Fruit fly (Drosophila melanogaster) whole organism, embryonic: ENCODE results near the gene Zpr1.

Experiments used
- ATbp ChIP-seq: fragments of 200-800 bp; sonication (Bioruptor generic); optimal IDR thresholded peaks from 2 replicates; lab custom pipeline; 2017; ENCODE audit warnings: missing biosample characterization, mild to moderate bottlenecking, missing genetic modification characterization, missing genetic modification reagents
- BtbVII ChIP-seq: fragments of 200-800 bp; sonication (Bioruptor generic); optimal IDR thresholded peaks from 3 replicates; lab custom pipeline; 2017; ENCODE audit warnings: missing biosample characterization, mild to moderate bottlenecking, missing genetic modification characterization
- CG11247 ChIP-seq: fragments of 200-800 bp; sonication (Bioruptor generic); IDR thresholded peaks from 2 replicates; pipeline ENCODE4 v1.3.6; 2022; ENCODE audit warnings: missing biosample characterization, missing genetic modification characterization
- CG11695 ChIP-seq: fragments of 200-800 bp; sonication (Bioruptor generic); IDR thresholded peaks from 3 replicates; pipeline ENCODE4 v1.3.6; 2022; ENCODE audit warnings: missing biosample characterization, missing genetic modification characterization
- CG15696 ChIP-seq: fragments of 200-800 bp; sonication (Bioruptor generic); optimal IDR thresholded peaks from 2 replicates; lab custom pipeline; 2019; ENCODE audit warnings: missing biosample characterization, mild to moderate bottlenecking, missing genetic modification characterization, moderate library complexity
- CG18476 ChIP-seq: fragments of 200-800 bp; sonication (Bioruptor generic); optimal IDR thresholded peaks from 2 replicates; lab custom pipeline; 2016; ENCODE audit warnings: missing biosample characterization, mild to moderate bottlenecking, missing genetic modification characterization
- CG2116 ChIP-seq: fragments of 200-800 bp; sonication (Bioruptor generic); optimal IDR thresholded peaks from 3 replicates; lab custom pipeline; 2018; ENCODE audit warnings: missing biosample characterization, mild to moderate bottlenecking, missing genetic modification characterization
- CG30431 ChIP-seq: fragments of 200-800 bp; sonication (Bioruptor generic); optimal IDR thresholded peaks from 2 replicates; lab custom pipeline; 2017; ENCODE audit warnings: missing biosample characterization, missing genetic modification characterization
- CG32772 ChIP-seq: fragments of 200-800 bp; sonication (Bioruptor generic); IDR thresholded peaks from 2 replicates; pipeline ENCODE4 v1.3.6; 2022; ENCODE audit warnings: missing biosample characterization, missing genetic modification characterization
- CG34224 ChIP-seq: fragments of 200-800 bp; sonication (Bioruptor generic); IDR thresholded peaks from 3 replicates; pipeline ENCODE4 v1.3.6; 2022; ENCODE audit warnings: missing biosample characterization, missing genetic modification characterization; ENCODE audit not compliant: partially characterized antibody
- CG34422 ChIP-seq: fragments of 200-800 bp; sonication (Bioruptor generic); IDR thresholded peaks from 3 replicates; pipeline ENCODE4 v1.3.6; 2022; ENCODE audit warnings: missing biosample characterization, missing genetic modification characterization
- CG4854 ChIP-seq: fragments of 200-800 bp; sonication (Bioruptor generic); optimal IDR thresholded peaks from 2 replicates; lab custom pipeline; 2016; ENCODE audit warnings: missing biosample characterization, missing genetic modification characterization, inconsistent platforms
- CG6854 ChIP-seq: fragments of 200-800 bp; sonication (Bioruptor generic); optimal IDR thresholded peaks from 3 replicates; lab custom pipeline; 2017; ENCODE audit warnings: missing biosample characterization, mild to moderate bottlenecking, missing genetic modification characterization
- CG7556 ChIP-seq: fragments of 200-800 bp; sonication (Bioruptor generic); optimal IDR thresholded peaks from 2 replicates; lab custom pipeline; 2017; ENCODE audit warnings: missing biosample characterization, mild to moderate bottlenecking, missing genetic modification characterization
- CG7928 ChIP-seq: fragments of 200-800 bp; sonication (Bioruptor generic); optimal IDR thresholded peaks from 2 replicates; lab custom pipeline; 2017; ENCODE audit warnings: missing biosample characterization, mild to moderate bottlenecking, missing genetic modification characterization
- CG8924 ChIP-seq: fragments of 200-800 bp; optimal IDR thresholded peaks from 3 replicates; lab custom pipeline; 2019; ENCODE audit warnings: missing biosample characterization, mild to moderate bottlenecking, missing genetic modification characterization, moderate library complexity
- D19A ChIP-seq: fragments of 200-800 bp; optimal IDR thresholded peaks from 3 replicates; lab custom pipeline; 2019; ENCODE audit warnings: missing biosample characterization, mild to moderate bottlenecking, missing genetic modification characterization, moderate library complexity
- Doc2 ChIP-seq: fragments of 200-800 bp; sonication (Bioruptor generic); IDR thresholded peaks from 2 replicates; pipeline ENCODE4 v1.3.6; 2022; ENCODE audit warnings: missing biosample characterization, missing genetic modification characterization
- Ets65A ChIP-seq: fragments of 200-800 bp; sonication (Bioruptor generic); peaks from one replicate; lab custom pipeline; 2016; ENCODE audit warnings: missing biosample characterization, missing genetic modification characterization
- Ets97D ChIP-seq: fragments of 200-800 bp; sonication (Bioruptor generic); optimal IDR thresholded peaks from 3 replicates; lab custom pipeline; 2016; ENCODE audit warnings: missing biosample characterization, missing genetic modification characterization
- Fer1 ChIP-seq: fragments of 200-800 bp; sonication (Bioruptor generic); optimal IDR thresholded peaks from 2 replicates; lab custom pipeline; 2017; ENCODE audit warnings: missing biosample characterization, mild to moderate bottlenecking, missing genetic modification characterization
- H15 ChIP-seq: fragments of 200-800 bp; sonication (Bioruptor generic); IDR thresholded peaks from 3 replicates; pipeline ENCODE4 v1.3.6; 2022; ENCODE audit warnings: missing biosample characterization, missing genetic modification characterization
- Hand ChIP-seq: fragments of 200-800 bp; sonication (Bioruptor generic); optimal IDR thresholded peaks from 2 replicates; lab custom pipeline; 2017; ENCODE audit warnings: mild to moderate bottlenecking, missing biosample characterization, missing genetic modification reagents, missing genetic modification characterization
- MESR4 ChIP-seq: fragments of 200-800 bp; sonication (Bioruptor generic); optimal IDR thresholded peaks from 2 replicates; lab custom pipeline; 2018; ENCODE audit warnings: missing biosample characterization, mild to moderate bottlenecking, missing genetic modification characterization, moderate library complexity
- Med ChIP-seq: fragments of 200-800 bp; sonication (Bioruptor generic); peaks from one replicate; lab custom pipeline; 2016; ENCODE audit warnings: missing biosample characterization, missing genetic modification characterization, mild to moderate bottlenecking, inconsistent platforms, moderate library complexity
- NC2α ChIP-seq: fragments of 200-800 bp; sonication (Bioruptor generic); optimal IDR thresholded peaks from 2 replicates; lab custom pipeline; 2016; ENCODE audit warnings: missing biosample characterization, missing genetic modification characterization
- Nf-YC ChIP-seq: fragments of 200-800 bp; optimal IDR thresholded peaks from 3 replicates; lab custom pipeline; 2019; ENCODE audit warnings: missing biosample characterization, mild to moderate bottlenecking, missing genetic modification characterization, moderate library complexity
- Pdp1 ChIP-seq, 2 experiments: fragments of 200-800 bp; sonication (Bioruptor generic); optimal IDR thresholded peaks; 3 replicates each; lab custom pipeline; 2016; ENCODE audit warnings: missing biosample characterization in 2 of 2, missing genetic modification characterization in 2 of 2, mild to moderate bottlenecking in 1 of 2, moderate library complexity in 1 of 2
- Side ChIP-seq: fragments of 200-800 bp; sonication (Bioruptor generic); optimal IDR thresholded peaks from 2 replicates; lab custom pipeline; 2016; ENCODE audit warnings: missing biosample characterization, missing genetic modification characterization
- Six4 ChIP-seq: fragments of 200-800 bp; sonication (Bioruptor generic); optimal IDR thresholded peaks from 2 replicates; lab custom pipeline; 2016; ENCODE audit warnings: missing biosample characterization, missing genetic modification characterization
- Ssrp ChIP-seq: fragments of 200-800 bp; sonication (Bioruptor generic); optimal IDR thresholded peaks from 2 replicates; lab custom pipeline; 2018; ENCODE audit warnings: missing biosample characterization, mild to moderate bottlenecking, missing genetic modification characterization, moderate library complexity
- Usf ChIP-seq: fragments of 200-800 bp; sonication (Bioruptor generic); optimal IDR thresholded peaks from 2 replicates; lab custom pipeline; 2017; ENCODE audit warnings: missing genotype, missing biosample characterization, missing genetic modification characterization
- Xbp1 ChIP-seq: fragments of 200-800 bp; sonication (Bioruptor generic); optimal IDR thresholded peaks from 3 replicates; lab custom pipeline; 2016; ENCODE audit warnings: missing biosample characterization, mild to moderate bottlenecking, missing genetic modification characterization
- cwo ChIP-seq: fragments of 200-800 bp; sonication (Bioruptor generic); optimal IDR thresholded peaks from 3 replicates; lab custom pipeline; 2017; ENCODE audit warnings: missing biosample characterization, missing genetic modification characterization, mild to moderate bottlenecking, moderate library complexity, missing genetic modification reagents
- dysf ChIP-seq: fragments of 200-800 bp; sonication (Bioruptor generic); IDR thresholded peaks from 3 replicates; pipeline ENCODE4 v1.3.6; 2022; ENCODE audit warnings: missing biosample characterization, missing genetic modification characterization
- ems ChIP-seq: fragments of 200-800 bp; sonication (Bioruptor generic); optimal IDR thresholded peaks from 3 replicates; lab custom pipeline; 2016; ENCODE audit warnings: missing biosample characterization, missing genetic modification characterization
- gcm ChIP-seq: fragments of 200-800 bp; sonication (Bioruptor generic); optimal IDR thresholded peaks from 2 replicates; lab custom pipeline; 2019; ENCODE audit warnings: missing biosample characterization, mild to moderate bottlenecking, missing genetic modification characterization, moderate library complexity
- gem ChIP-seq: fragments of 200-800 bp; sonication (Bioruptor generic); optimal IDR thresholded peaks from 2 replicates; lab custom pipeline; 2019; ENCODE audit warnings: missing biosample characterization, mild to moderate bottlenecking, missing genetic modification characterization, moderate library complexity
- insv ChIP-seq, 2 experiments: fragments of 200-800 bp; sonication (Bioruptor generic); optimal IDR thresholded peaks; 3 replicates each; lab custom pipeline; 2016 to 2018; ENCODE audit warnings: missing biosample characterization in 2 of 2, missing genetic modification characterization in 2 of 2
- knrl ChIP-seq: fragments of 200-800 bp; sonication (Bioruptor generic); IDR thresholded peaks from 3 replicates; pipeline ENCODE4 v1.3.6; 2022; ENCODE audit warnings: missing biosample characterization, missing genetic modification characterization; ENCODE audit not compliant: partially characterized antibody
- luna ChIP-seq: fragments of 200-800 bp; sonication (Bioruptor generic); optimal IDR thresholded peaks from 2 replicates; lab custom pipeline; 2016; ENCODE audit warnings: missing biosample characterization, missing genetic modification characterization
- nmo ChIP-seq: fragments of 200-800 bp; sonication (Bioruptor generic); optimal IDR thresholded peaks from 2 replicates; lab custom pipeline; 2018; ENCODE audit warnings: missing biosample characterization, mild to moderate bottlenecking, missing genetic modification characterization, moderate library complexity
- rib ChIP-seq: fragments of 200-800 bp; sonication (Bioruptor generic); IDR thresholded peaks from 2 replicates; pipeline ENCODE4 v1.3.6; 2022; ENCODE audit warnings: missing biosample characterization, missing genetic modification characterization
- wek ChIP-seq: fragments of 200-800 bp; sonication (Bioruptor generic); optimal IDR thresholded peaks from 3 replicates; lab custom pipeline; 2018; ENCODE audit warnings: missing biosample characterization, mild to moderate bottlenecking, missing genetic modification characterization, moderate library complexity

Zpr1 gene

DNA sequence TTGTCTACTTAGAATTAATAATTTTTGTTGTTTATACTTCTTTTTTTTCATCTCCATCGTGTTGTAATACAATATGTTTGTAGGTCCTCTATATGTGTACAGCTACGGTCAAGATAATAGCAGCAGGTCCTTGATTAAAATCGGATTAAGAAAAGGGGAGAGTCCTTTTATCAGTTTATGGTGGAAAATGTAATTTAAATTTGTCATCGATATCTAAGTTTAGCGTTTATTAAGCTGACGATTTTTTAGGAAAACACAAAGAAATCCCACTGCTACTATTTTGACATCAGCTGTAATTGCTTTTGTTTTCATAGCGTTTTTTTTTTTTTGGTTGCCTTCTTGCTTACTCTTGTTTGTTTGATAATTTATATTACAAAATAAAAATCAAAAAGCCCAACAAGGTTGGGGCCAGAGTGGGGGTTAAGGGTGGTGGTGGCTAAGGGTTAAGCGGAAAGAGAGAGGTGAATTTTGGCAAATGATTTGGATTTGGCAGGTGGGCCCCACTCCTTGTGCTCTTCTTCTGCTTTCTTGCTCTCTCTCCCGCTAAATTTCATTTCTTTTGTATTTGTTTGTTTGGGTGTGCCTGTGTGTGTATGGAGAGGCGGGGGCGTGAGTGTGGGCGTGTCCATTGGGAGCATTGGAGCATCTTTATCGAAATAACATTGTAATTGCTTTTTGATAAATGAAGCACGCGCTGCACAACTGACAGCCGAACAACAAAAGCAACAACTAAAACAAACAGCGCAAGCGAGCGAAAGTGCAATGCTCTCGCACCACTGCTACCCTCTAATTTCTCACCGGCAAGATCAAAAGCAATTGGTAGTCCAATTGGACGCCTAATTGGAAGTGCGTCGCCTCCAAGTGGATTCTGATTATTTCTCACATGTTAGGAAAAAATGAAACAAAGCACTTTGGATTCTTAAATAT lies 40.8 kb downstream of the Zpr1 start (continued):
- TF ChIP-seq D19A (peak; percentile 55), Hand (GFP tag; lab: Kevin White, UChicago) (peak; percentile 12), cwo (GFP tag; lab: Kevin White, UChicago) (peak; percentile 41), dysf (peak; percentile 61; the same call in 2 of the 3 replicates), Xbp1 (GFP tag; lab: Kevin White, UChicago) (peak; percentile 45), Doc2 (GFP tag; lab: Robert Waterston, UW) (no peak), H15 (no peak), Ets97D (GFP tag; lab: Kevin White, UChicago) (no peak), MESR4 (GFP tag; lab: Kevin White, UChicago) (no peak), Ets65A (peak; percentile 77), Med (GFP tag; lab: Kevin White, UChicago) (peak; percentile 86), Six4 (GFP tag; lab: Kevin White, UChicago) (peak; percentile 32), CG6854 (GFP tag; lab: Kevin White, UChicago) (peak; percentile 18), BtbVII (GFP tag; lab: Kevin White, UChicago) (peak; percentile 45), Pdp1 (GFP tag; optimal IDR thresholded peaks at IDR 0.05; lab: Kevin White, UChicago) (peak; percentile 24 to 37), CG32772 (GFP tag; lab: Robert Waterston, UW) (no peak), Usf (GFP tag; lab: Kevin White, UChicago) (no peak), Nf-YC (tag; lab: Kevin White, UChicago) (no peak), wek (no peak), ATbp (GFP tag; lab: Kevin White, UChicago) (peak; percentile 27), knrl (GFP tag; lab: Robert Waterston, UW) (no peak), CG15696 (tag; lab: Kevin White, UChicago) (peak; percentile 8), rib (no peak), CG8924 (tag; lab: Kevin White, UChicago) (peak; percentile 57), NC2α (no peak), nmo (GFP tag; lab: Kevin White, UChicago) (peak; percentile 56), CG4854 (GFP tag; lab: Kevin White, UChicago) (peak; percentile 12), Side (GFP tag; lab: Kevin White, UChicago) (peak; percentile 7), CG30431 (GFP tag; lab: Kevin White, UChicago) (no peak), CG2116 (peak; percentile 19), CG7928 (GFP tag; lab: Kevin White, UChicago) (no peak), CG11247 (GFP tag; lab: Robert Waterston, UW) (no peak), CG11695 (GFP tag; lab: Robert Waterston, UW) (peak; percentile 31; the same call in 1 of the 3 replicates), Fer1 (peak; percentile 52), CG34224 (GFP tag; lab: Robert Waterston, UW) (no peak), CG18476 (GFP tag; lab: Kevin White, UChicago) (no peak), gem (tag; lab: Kevin White, UChicago) (peak; percentile 71), CG34422 (GFP tag; lab: Robert Waterston, UW) (no peak), luna (no peak), CG7556 (GFP tag; lab: Kevin White, UChicago) (peak; percentile 46), gcm (GFP tag; lab: Kevin White, UChicago) (peak; percentile 7), insv (GFP tag; optimal IDR thresholded peaks at IDR 0.05; lab: Kevin White, UChicago) (peak; percentile 54 to 94), ems (GFP tag; lab: Kevin White, UChicago) (peak; percentile 31), Ssrp (tag; lab: Kevin White, UChicago) (peak; percentile 23)
